Worm (Caenorhabditis elegans) whole organism, mixed stage, embryonic: ENCODE measurements around the gene ced-10.

Experiments used
- ceh-39 ChIP-seq: fragments of 150-350 bp; optimal IDR thresholded peaks from 2 replicates; lab custom pipeline; 2014; ENCODE audit warnings: missing biosample characterization, missing genetic modification characterization
- ces-1 ChIP-seq: fragments of 150-350 bp; optimal IDR thresholded peaks from 2 replicates; lab custom pipeline; 2014; ENCODE audit warnings: missing biosample characterization, missing genetic modification reagents, missing genetic modification characterization
- lsy-2 ChIP-seq: fragments of 150-350 bp; optimal IDR thresholded peaks from 2 replicates; lab custom pipeline; 2014; ENCODE audit warnings: missing biosample characterization, missing genetic modification characterization
- nhr-237 ChIP-seq: fragments of 150-350 bp; optimal IDR thresholded peaks from 2 replicates; lab custom pipeline; 2014; ENCODE audit warnings: missing biosample characterization, missing genetic modification characterization
- nhr-76 ChIP-seq: sonication (generic microtip); optimal IDR thresholded peaks from 2 replicates; lab custom pipeline; 2017; ENCODE audit warnings: missing biosample characterization, missing genetic modification characterization
- pha-4 ChIP-seq: fragments of 150-350 bp; optimal IDR thresholded peaks from 2 replicates; lab custom pipeline; 2018; ENCODE audit warnings: missing biosample characterization, missing genetic modification reagents, missing genetic modification characterization
- unc-62 ChIP-seq: fragments of 150-350 bp; optimal IDR thresholded peaks from 2 replicates; lab custom pipeline; 2014; ENCODE audit warnings: missing biosample characterization, missing genetic modification reagents, missing genetic modification characterization
- zip-8 ChIP-seq: fragments of 150-350 bp; optimal IDR thresholded peaks from 2 replicates; lab custom pipeline; 2014; ENCODE audit warnings: missing biosample characterization, missing genetic modification characterization

- no peak for TF ChIP-seq nhr-237 (tag; lab: Kevin White, UChicago)
- no peak for TF ChIP-seq ces-1 (GFP tag; lab: Kevin White, UChicago)
- TF ChIP-seq pha-4 (tag; lab: Kevin White, UChicago): no peak
- no peak for TF ChIP-seq lsy-2 (tag; lab: Kevin White, UChicago)
- no peak for TF ChIP-seq ceh-39 (tag; lab: Kevin White, UChicago)
- TF ChIP-seq nhr-76 (tag; lab: Kevin White, UChicago): no peak
- TF ChIP-seq unc-62 (GFP tag; lab: Kevin White, UChicago): no peak
- TF ChIP-seq zip-8 (tag; lab: Kevin White, UChicago): no peak
These were observed 30.5 kb upstream of the ced-10 start, which contains the start of gene B0212.3 for ce11 chrIV:3539872-3540271.
